Fruit fly (Drosophila melanogaster) whole organism, wandering third instar larva: ENCODE results near the gene CG12589.

ENCODE experiments used
- Abd-B ChIP-seq: fragments of >200 bp; optimal IDR thresholded peaks from 2 replicates; lab custom pipeline; 2017; ENCODE audit warnings: missing biosample characterization, missing genetic modification characterization
- CG32264 ChIP-seq: fragments of 200-800 bp; sonication (Bioruptor generic); optimal IDR thresholded peaks from 2 replicates; lab custom pipeline; 2016; ENCODE audit warnings: missing biosample characterization, missing genetic modification characterization
- CG9705 ChIP-seq: fragments of 200-800 bp; sonication (Bioruptor generic); optimal IDR thresholded peaks from 2 replicates; lab custom pipeline; 2018; ENCODE audit warnings: missing biosample characterization, mild to moderate bottlenecking, missing genetic modification characterization
- CrebA ChIP-seq: fragments of 200-800 bp; sonication (Bioruptor generic); optimal IDR thresholded peaks from 2 replicates; lab custom pipeline; 2016; ENCODE audit warnings: missing biosample characterization, mild to moderate bottlenecking, missing genetic modification characterization, borderline replicate concordance
- Dfd ChIP-seq: fragments of >200 bp; optimal IDR thresholded peaks from 2 replicates; lab custom pipeline; 2017; ENCODE audit warnings: missing biosample characterization, missing genetic modification characterization
- Dif ChIP-seq: fragments of 200-275, 200-300 bp; sonication (Bioruptor generic); optimal IDR thresholded peaks from 2 replicates; lab custom pipeline; 2018; ENCODE audit warnings: missing biosample characterization, missing genetic modification characterization; ENCODE audit not compliant: partially characterized antibody
- GATAd ChIP-seq: sonication (Bioruptor generic); optimal IDR thresholded peaks from 2 replicates; lab custom pipeline; 2016; ENCODE audit warnings: missing biosample characterization, missing genetic modification characterization
- HLH106 ChIP-seq: fragments of 200-800 bp; optimal IDR thresholded peaks from 3 replicates; lab custom pipeline; 2019; ENCODE audit warnings: missing biosample characterization, mild to moderate bottlenecking, missing genetic modification characterization, moderate library complexity
- Hnf4 ChIP-seq: fragments of 200-800 bp; sonication (Bioruptor generic); optimal IDR thresholded peaks from 2 replicates; lab custom pipeline; 2016; ENCODE audit warnings: missing biosample characterization, mild to moderate bottlenecking, missing genetic modification characterization
- Hr78 ChIP-seq: fragments of >200 bp; optimal IDR thresholded peaks from 2 replicates; lab custom pipeline; 2017; ENCODE audit warnings: missing biosample characterization, missing genetic modification characterization
- Hr83 ChIP-seq: fragments of 200-300 bp; sonication (Bioruptor generic); optimal IDR thresholded peaks from 2 replicates; lab custom pipeline; 2016; ENCODE audit warnings: missing biosample characterization, mild to moderate bottlenecking, missing genetic modification characterization, moderate library complexity; ENCODE audit not compliant: poor library complexity, severe bottlenecking
- Jra ChIP-seq: sonication (Bioruptor generic); optimal IDR thresholded peaks from 2 replicates; lab custom pipeline; 2016; ENCODE audit warnings: missing biosample characterization, missing genetic modification characterization
- Mio ChIP-seq: sonication (Bioruptor generic); optimal IDR thresholded peaks from 2 replicates; lab custom pipeline; 2016; ENCODE audit warnings: missing biosample characterization, missing genetic modification characterization
- Myc ChIP-seq: fragments of >200 bp; optimal IDR thresholded peaks from 2 replicates; lab custom pipeline; 2017
- N ChIP-seq: fragments of >200 bp; optimal IDR thresholded peaks from 2 replicates; lab custom pipeline; 2018; ENCODE audit warnings: missing biosample characterization, missing external identifiers, missing genetic modification characterization
- OdsH ChIP-seq: fragments of 200-800 bp; sonication (Bioruptor generic); optimal IDR thresholded peaks from 2 replicates; lab custom pipeline; 2016; ENCODE audit warnings: missing biosample characterization, mild to moderate bottlenecking, missing genetic modification characterization
- Rel ChIP-seq, 2 experiments: fragments of 200-800 bp; sonication (Bioruptor generic) in 1 of 2; optimal IDR thresholded peaks; 2 replicates in 1 of 2; 3 replicates in 1 of 2; lab custom pipeline; 2016 to 2019; ENCODE audit warnings: mild to moderate bottlenecking in 2 of 2, missing biosample characterization in 2 of 2, missing genetic modification characterization in 2 of 2, moderate library complexity in 1 of 2
- Sp1 ChIP-seq: fragments of 200-800 bp; sonication (Bioruptor generic); optimal IDR thresholded peaks from 3 replicates; lab custom pipeline; 2019; ENCODE audit warnings: missing biosample characterization, mild to moderate bottlenecking, missing genetic modification characterization, moderate library complexity
- Vsx2 ChIP-seq: fragments of 200-300, 225-300 bp; sonication (Bioruptor generic); optimal IDR thresholded peaks from 2 replicates; lab custom pipeline; 2018; ENCODE audit warnings: missing biosample characterization, missing genetic modification characterization; ENCODE audit not compliant: partially characterized antibody
- br ChIP-seq: fragments of 200-800 bp; sonication (Bioruptor generic); optimal IDR thresholded peaks from 2 replicates; lab custom pipeline; 2016; ENCODE audit warnings: missing biosample characterization, missing genetic modification characterization
- brk ChIP-seq: fragments of 200-800 bp; sonication (Bioruptor generic); optimal IDR thresholded peaks from 2 replicates; lab custom pipeline; 2016; ENCODE audit warnings: missing biosample characterization, mild to moderate bottlenecking, missing genetic modification characterization
- dl ChIP-seq, 2 experiments: fragments of 175-275, 200-275 bp in 1 of 2; fragments of 200-275 bp in 1 of 2; sonication (Bioruptor generic); optimal IDR thresholded peaks; lab custom pipeline; 2018; ENCODE audit warnings: mild to moderate bottlenecking in 2 of 2, missing biosample characterization in 2 of 2, missing genetic modification characterization in 2 of 2, moderate library complexity in 2 of 2; ENCODE audit not compliant: partially characterized antibody in 2 of 2, insufficient read depth in 1 of 2
- dmrt93B ChIP-seq: fragments of 200-800 bp; sonication (Bioruptor generic); optimal IDR thresholded peaks from 2 replicates; lab custom pipeline; 2018; ENCODE audit warnings: missing biosample characterization, mild to moderate bottlenecking, missing genetic modification characterization
- dsf ChIP-seq: sonication (Bioruptor generic); optimal IDR thresholded peaks from 2 replicates; lab custom pipeline; 2016; ENCODE audit warnings: missing biosample characterization, missing genetic modification characterization, borderline replicate concordance
- ey ChIP-seq: fragments of 200-800 bp; sonication (Bioruptor generic); optimal IDR thresholded peaks from 2 replicates; lab custom pipeline; 2016; ENCODE audit warnings: missing biosample characterization, missing genetic modification characterization
- foxo ChIP-seq, 2 experiments: fragments of 200-800 bp; sonication (Bioruptor generic); optimal IDR thresholded peaks; 2 replicates in 1 of 2; 3 replicates in 1 of 2; lab custom pipeline; 2016 to 2017; ENCODE audit warnings: missing biosample characterization in 2 of 2, missing genetic modification characterization in 2 of 2
- fru ChIP-seq: fragments of 200-800 bp; sonication (Bioruptor generic); optimal IDR thresholded peaks from 3 replicates; lab custom pipeline; 2016; ENCODE audit warnings: missing biosample characterization, mild to moderate bottlenecking, missing genetic modification characterization
- h ChIP-seq: fragments of 200-800 bp; sonication (Bioruptor generic); optimal IDR thresholded peaks from 3 replicates; lab custom pipeline; 2016; ENCODE audit warnings: missing biosample characterization, mild to moderate bottlenecking, missing genetic modification characterization
- jim ChIP-seq: fragments of 175-275, 200-325 bp; sonication (Bioruptor generic); optimal IDR thresholded peaks from 2 replicates; lab custom pipeline; 2016; ENCODE audit warnings: missing biosample characterization, mild to moderate bottlenecking, missing genetic modification characterization
- lola ChIP-seq: fragments of >200 bp; optimal IDR thresholded peaks from 2 replicates; lab custom pipeline; 2017; ENCODE audit warnings: missing biosample characterization, missing genetic modification characterization
- pan ChIP-seq: fragments of >200 bp; optimal IDR thresholded peaks from 2 replicates; lab custom pipeline; 2017
- psq ChIP-seq: fragments of 200-800 bp; sonication (Bioruptor generic); optimal IDR thresholded peaks from 3 replicates; lab custom pipeline; 2017; ENCODE audit warnings: missing biosample characterization, mild to moderate bottlenecking, missing genetic modification characterization, moderate library complexity
- rgr ChIP-seq: fragments of 200-800 bp; sonication (Bioruptor generic); optimal IDR thresholded peaks from 3 replicates; lab custom pipeline; 2016; ENCODE audit warnings: missing biosample characterization, mild to moderate bottlenecking, missing genetic modification characterization
- sage ChIP-seq: fragments of 200-800 bp; sonication (Bioruptor generic); optimal IDR thresholded peaks from 2 replicates; lab custom pipeline; 2016; ENCODE audit warnings: missing biosample characterization, mild to moderate bottlenecking, missing genetic modification characterization
- sv ChIP-seq: fragments of 200-800 bp; sonication (Bioruptor generic); optimal IDR thresholded peaks from 3 replicates; lab custom pipeline; 2016; ENCODE audit warnings: missing biosample characterization, missing genetic modification characterization
- tai ChIP-seq: sonication (Bioruptor generic); optimal IDR thresholded peaks from 2 replicates; lab custom pipeline; 2016; ENCODE audit warnings: missing biosample characterization, missing genetic modification characterization
- usp ChIP-seq: fragments of >200 bp; optimal IDR thresholded peaks from 2 replicates; lab custom pipeline; 2017; ENCODE audit warnings: missing biosample characterization, missing genetic modification characterization
- woc ChIP-seq: sonication (Bioruptor generic); optimal IDR thresholded peaks from 2 replicates; lab custom pipeline; 2016; ENCODE audit warnings: missing biosample characterization, mild to moderate bottlenecking, missing genetic modification characterization

The CG12589 gene

dm6 chr3R:5103362-5104003, 35.3 kb downstream of the CG12589 start (continued):
- TF ChIP-seq GATAd (GFP tag; lab: Kevin White, UChicago) (no peak), HLH106 (peak; percentile 47)
- TF ChIP-seq, all 38 proteins: peak for 14

dm6 chr3R:5102407-5102806, 36.4 kb downstream of the CG12589 start:
- TF ChIP-seq dmrt93B (GFP tag; lab: Kevin White, UChicago) (no peak), Hnf4 (GFP tag; lab: Kevin White, UChicago) (no peak), Vsx2 (GFP tag; lab: Kevin White, UChicago) (no peak), usp (GFP tag; lab: Kevin White, UChicago) (no peak), dsf (GFP tag; lab: Kevin White, UChicago) (no peak), rgr (GFP tag; lab: Kevin White, UChicago) (no peak), Mio (GFP tag; lab: Kevin White, UChicago) (no peak), Rel (GFP tag; optimal IDR thresholded peaks at IDR 0.05; lab: Kevin White, UChicago) (no peak), Rel (tag; optimal IDR thresholded peaks at IDR 0.05; lab: Kevin White, UChicago) (no peak), pan (lab: Kevin White, UChicago) (no peak), fru (GFP tag; lab: Kevin White, UChicago) (no peak), h (no peak), Abd-B (GFP tag; lab: Kevin White, UChicago) (no peak)

dm6 chr3R:5100323-5101055, 38.3 kb downstream of the CG12589 start:
- TF ChIP-seq CG32264 (peak; percentile 2), sv (GFP tag; lab: Kevin White, UChicago) (no peak), brk (GFP tag; lab: Kevin White, UChicago) (peak; percentile 91), jim (GFP tag; lab: Kevin White, UChicago) (no peak), GATAd (GFP tag; lab: Kevin White, UChicago) (peak; percentile 10), h (peak; percentile 90), pan (lab: Kevin White, UChicago) (no peak), fru (GFP tag; lab: Kevin White, UChicago) (peak; percentile 91), ey (GFP tag; lab: Kevin White, UChicago) (peak; percentile 87), CrebA (GFP tag; lab: Kevin White, UChicago) (peak; percentile 15), Dif (GFP tag; lab: Kevin White, UChicago) (no peak), Rel (GFP tag; optimal IDR thresholded peaks at IDR 0.05; lab: Kevin White, UChicago) (peak; percentile 55), Rel (tag; optimal IDR thresholded peaks at IDR 0.05; lab: Kevin White, UChicago) (no peak), Hnf4 (GFP tag; lab: Kevin White, UChicago) (peak; percentile 89), rgr (GFP tag; lab: Kevin White, UChicago) (peak; percentile 89), HLH106 (peak; percentile 84), br (GFP tag; lab: Kevin White, UChicago) (peak; percentile 78), sage (peak; percentile 58), OdsH (GFP tag; lab: Kevin White, UChicago) (peak; percentile 88), Jra (GFP tag; lab: Kevin White, UChicago) (peak; percentile 71), psq (GFP tag; lab: Kevin White, UChicago) (peak; percentile 83), foxo (GFP tag; optimal IDR thresholded peaks at IDR 0.05; lab: Kevin White, UChicago) (peak in 1 of 2 experiments; percentile 89), N (GFP tag; lab: Kevin White, UChicago) (no peak), Vsx2 (GFP tag; lab: Kevin White, UChicago) (peak; percentile 14), Hr78 (GFP tag; lab: Kevin White, UChicago) (no peak), woc (GFP tag; lab: Kevin White, UChicago) (peak; percentile 74), dl (GFP tag; optimal IDR thresholded peaks at IDR 0.05; lab: Kevin White, UChicago; ENCODE audit: insufficient read depth in 1 of 2, partially characterized antibody in 2 of 2) (no peak), Dfd (GFP tag; lab: Kevin White, UChicago) (no peak), Abd-B (GFP tag; lab: Kevin White, UChicago) (no peak), Myc (lab: Kevin White, UChicago) (no peak), CG9705 (GFP tag; lab: Kevin White, UChicago) (peak; percentile 6), tai (GFP tag; lab: Kevin White, UChicago) (peak; percentile 83), usp (GFP tag; lab: Kevin White, UChicago) (no peak), Hr83 (GFP tag; lab: Kevin White, UChicago) (no peak), lola (GFP tag; lab: Kevin White, UChicago) (no peak), Mio (GFP tag; lab: Kevin White, UChicago) (no peak), dmrt93B (GFP tag; lab: Kevin White, UChicago) (peak; percentile 67), Sp1 (peak; percentile 83), dsf (GFP tag; lab: Kevin White, UChicago) (peak; percentile 31)
- TF ChIP-seq, all 38 proteins: peak for 24
